Worm (Caenorhabditis elegans): ENCODE data around the gene C16C8.11.

The C16C8.11 gene

DNA sequence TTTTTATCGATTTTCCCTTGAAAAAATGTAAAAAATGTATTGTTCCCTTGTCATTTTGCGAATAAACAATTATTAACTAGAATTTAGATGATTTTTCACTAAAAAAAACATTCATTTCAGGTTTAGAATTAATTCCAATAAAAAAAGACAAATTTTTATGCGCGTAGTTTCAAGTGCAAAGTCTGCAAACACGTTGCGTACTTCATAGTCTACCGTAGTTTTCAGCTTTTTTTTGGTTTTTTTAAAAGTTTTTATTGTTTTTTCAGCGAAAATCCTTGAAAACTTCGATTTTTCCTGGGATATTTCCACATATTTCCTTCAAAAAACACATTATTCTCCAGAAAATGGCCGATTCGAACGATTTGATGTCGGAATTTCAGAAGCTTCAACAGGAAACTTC is at the start of gene C16C8.11:
Gene C16C8.11, plus strand, starts transcription at position 188 of the 400 bp plus-strand sequence.
- TF ChIP-seq ceh-13 (GFP tag; optimal IDR thresholded peaks at IDR 0.05) (no peak), aly-1 (tag; optimal IDR thresholded peaks at IDR 0.05) (no peak), tra-4 (tag; optimal IDR thresholded peaks at IDR 0.05) (no peak), B0310.2 (tag; optimal IDR thresholded peaks at IDR 0.05) (no peak), hnd-1 (tag; optimal IDR thresholded peaks at IDR 0.05) (no peak), flt-1 (GFP tag; IDR thresholded peaks at IDR 0.05) (no peak), pes-1 (GFP tag; IDR thresholded peaks at IDR 0.05) (no peak), sea-1 (GFP tag; conservative IDR thresholded peaks at IDR 0.05) (no peak), ets-7 (tag; optimal IDR thresholded peaks at IDR 0.05) (no peak), ceh-36 (tag; optimal IDR thresholded peaks at IDR 0.05) (no peak), scrt-1 (GFP tag; IDR thresholded peaks at IDR 0.05) (no peak), hmg-4 (GFP tag; optimal IDR thresholded peaks at IDR 0.05) (no peak), hmbx-1 (tag; optimal IDR thresholded peaks at IDR 0.05) (no peak)

DNA sequence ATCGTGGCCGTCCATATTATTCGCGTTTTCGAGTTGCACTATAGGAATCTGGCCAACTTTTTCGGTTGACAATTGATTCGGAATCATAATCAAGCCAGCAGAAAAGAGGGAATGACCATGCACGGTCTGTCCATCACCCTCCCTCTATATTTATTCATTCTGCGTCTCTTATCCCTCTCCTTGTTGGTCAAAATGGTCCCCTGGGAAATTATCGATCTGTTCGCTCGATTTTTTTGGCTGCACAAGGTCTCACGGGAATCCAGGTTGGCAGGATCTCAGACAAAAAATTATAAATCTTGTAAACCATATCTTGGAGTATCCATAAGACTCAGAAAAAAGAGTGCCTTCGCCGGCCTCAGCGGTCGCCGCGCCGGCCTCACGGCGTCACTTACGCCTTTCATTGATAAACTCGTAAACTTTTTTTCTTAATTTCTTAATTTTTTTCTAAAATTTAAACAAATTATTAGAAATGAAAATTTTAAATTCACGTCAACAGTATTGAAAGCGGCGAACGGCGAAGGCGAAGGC is 39.1 kb upstream of the C16C8.11 start, which contains the start of the genes F18A12.7 and F18A12.2:
Gene F18A12.7, minus strand, starts transcription at position 101 of the 528 bp plus-strand sequence.
Gene F18A12.2, plus strand, starts transcription at position 478 of the 528 bp plus-strand sequence.
- TF ChIP-seq tra-4 (tag; optimal IDR thresholded peaks at IDR 0.05): no peak
- no peak for TF ChIP-seq hmbx-1 (tag; optimal IDR thresholded peaks at IDR 0.05)
- no peak for TF ChIP-seq scrt-1 (GFP tag; IDR thresholded peaks at IDR 0.05)
- no peak for TF ChIP-seq F13C5.2 (tag; optimal IDR thresholded peaks at IDR 0.05)
- TF ChIP-seq ets-7 (tag; optimal IDR thresholded peaks at IDR 0.05): no peak
- no peak for TF ChIP-seq aly-1 (tag; optimal IDR thresholded peaks at IDR 0.05)
- TF ChIP-seq tbx-37 (GFP tag; conservative IDR thresholded peaks at IDR 0.05): no peak
- TF ChIP-seq flt-1 (GFP tag; IDR thresholded peaks at IDR 0.05): no peak
- TF ChIP-seq B0310.2 (tag; optimal IDR thresholded peaks at IDR 0.05): no peak
- no peak for TF ChIP-seq hmg-4 (GFP tag; optimal IDR thresholded peaks at IDR 0.05)
- TF ChIP-seq hnd-1 (tag; optimal IDR thresholded peaks at IDR 0.05): no peak
- no peak for TF ChIP-seq tbx-11 (GFP tag; IDR thresholded peaks at IDR 0.05)
- no peak for TF ChIP-seq pes-1 (GFP tag; IDR thresholded peaks at IDR 0.05)
- TF ChIP-seq ceh-13 (GFP tag; optimal IDR thresholded peaks at IDR 0.05): no peak
- TF ChIP-seq ama-1 (optimal IDR thresholded peaks at IDR 0.05): no peak
- TF ChIP-seq ceh-36 (tag; optimal IDR thresholded peaks at IDR 0.05): no peak
- TF ChIP-seq sea-1 (GFP tag; conservative IDR thresholded peaks at IDR 0.05): no peak

DNA sequence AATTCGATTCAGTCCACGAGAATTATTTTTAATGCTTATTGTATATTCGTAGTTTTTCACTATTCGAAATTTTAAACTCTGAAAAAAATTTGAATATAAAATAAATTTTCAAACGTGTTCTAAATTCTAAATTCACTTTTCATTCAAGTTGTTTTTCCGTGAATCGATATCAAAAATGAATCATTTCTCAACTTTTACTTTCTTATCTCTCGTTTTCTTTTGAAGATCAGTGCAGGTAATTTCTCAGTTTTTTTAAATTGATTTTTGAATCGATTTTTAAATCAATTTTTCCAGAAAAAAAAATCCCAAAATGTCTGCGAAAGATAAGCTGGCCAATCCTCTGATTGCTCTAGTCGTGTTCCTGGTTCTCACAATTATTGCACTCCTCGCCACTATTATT is 37.0 kb upstream of the C16C8.11 start, which contains the start of gene nep-6:
Gene nep-6, plus strand, starts transcription at position 301 of the 400 bp plus-strand sequence.
- TF ChIP-seq hmg-4 (GFP tag; optimal IDR thresholded peaks at IDR 0.05): no peak
- TF ChIP-seq ceh-13 (GFP tag; optimal IDR thresholded peaks at IDR 0.05): no peak
- TF ChIP-seq hmbx-1 (tag; optimal IDR thresholded peaks at IDR 0.05): no peak
- TF ChIP-seq tbx-11 (GFP tag; IDR thresholded peaks at IDR 0.05): no peak
- TF ChIP-seq ama-1 (optimal IDR thresholded peaks at IDR 0.05): no peak
- no peak for TF ChIP-seq sea-1 (GFP tag; conservative IDR thresholded peaks at IDR 0.05)
- no peak for TF ChIP-seq aly-1 (tag; optimal IDR thresholded peaks at IDR 0.05)
- no peak for TF ChIP-seq ceh-36 (tag; optimal IDR thresholded peaks at IDR 0.05)
- TF ChIP-seq scrt-1 (GFP tag; IDR thresholded peaks at IDR 0.05): no peak

DNA sequence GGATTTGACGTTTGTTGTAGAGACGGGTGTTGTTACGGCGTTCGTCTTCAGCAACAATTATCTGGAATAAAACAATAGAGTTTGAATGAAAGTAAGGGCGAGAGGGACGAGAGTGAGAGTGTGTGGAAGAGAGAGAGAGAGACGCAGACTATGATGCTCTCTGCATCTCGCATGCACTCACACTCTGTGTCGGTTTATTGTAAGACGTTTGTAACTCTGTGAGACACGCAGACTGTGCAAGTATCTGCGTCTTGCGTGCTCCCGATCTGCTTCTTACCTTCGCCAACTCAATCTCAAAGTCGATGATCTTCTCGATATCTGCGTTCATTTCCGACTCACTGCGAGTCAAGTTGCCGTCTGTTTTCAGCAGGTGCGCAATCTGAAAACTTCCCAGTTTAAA is 30.6 kb upstream of the C16C8.11 start:
- TF ChIP-seq ama-1 (optimal IDR thresholded peaks at IDR 0.05) (no peak), aly-1 (tag; optimal IDR thresholded peaks at IDR 0.05) (no peak), tbx-37 (GFP tag; conservative IDR thresholded peaks at IDR 0.05) (no peak), sea-1 (GFP tag; conservative IDR thresholded peaks at IDR 0.05) (no peak), hnd-1 (tag; optimal IDR thresholded peaks at IDR 0.05) (no peak), ceh-36 (tag; optimal IDR thresholded peaks at IDR 0.05) (no peak), tra-4 (tag; optimal IDR thresholded peaks at IDR 0.05) (no peak), hmbx-1 (tag; optimal IDR thresholded peaks at IDR 0.05) (no peak), pes-1 (GFP tag; IDR thresholded peaks at IDR 0.05) (no peak), flt-1 (GFP tag; IDR thresholded peaks at IDR 0.05) (no peak)

DNA sequence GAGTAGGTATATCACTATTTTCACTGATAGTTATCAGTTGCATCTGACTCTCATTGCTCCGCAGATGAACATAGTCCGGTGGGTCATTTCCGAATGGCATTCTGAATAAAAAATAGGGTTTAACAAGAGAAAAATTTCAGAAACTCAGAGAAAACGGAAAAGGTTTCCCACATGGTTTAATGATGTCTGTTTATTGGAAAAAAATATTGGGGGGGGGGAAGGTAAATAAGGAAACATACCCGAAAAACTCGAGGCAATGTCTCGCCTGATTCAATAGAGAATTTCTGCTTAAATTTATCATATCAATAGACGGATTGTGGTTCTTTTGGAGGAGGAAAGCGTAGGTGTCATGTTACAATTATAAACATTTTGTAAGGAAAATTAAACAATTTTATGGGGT is 28.1 kb upstream of the C16C8.11 start, which contains the start of gene nep-11:
Gene nep-11, minus strand, starts transcription at position 101 of the 400 bp plus-strand sequence.
- no peak for TF ChIP-seq ets-7 (tag; optimal IDR thresholded peaks at IDR 0.05)
- no peak for TF ChIP-seq hmbx-1 (tag; optimal IDR thresholded peaks at IDR 0.05)
- no peak for TF ChIP-seq sea-1 (GFP tag; conservative IDR thresholded peaks at IDR 0.05)
- no peak for TF ChIP-seq B0310.2 (tag; optimal IDR thresholded peaks at IDR 0.05)
- no peak for TF ChIP-seq ceh-36 (tag; optimal IDR thresholded peaks at IDR 0.05)
- TF ChIP-seq flt-1 (GFP tag; IDR thresholded peaks at IDR 0.05): no peak
- no peak for TF ChIP-seq pes-1 (GFP tag; IDR thresholded peaks at IDR 0.05)
- no peak for TF ChIP-seq hmg-4 (GFP tag; optimal IDR thresholded peaks at IDR 0.05)
- no peak for TF ChIP-seq F13C5.2 (tag; optimal IDR thresholded peaks at IDR 0.05)
- TF ChIP-seq scrt-1 (GFP tag; IDR thresholded peaks at IDR 0.05): no peak
- TF ChIP-seq tra-4 (tag; optimal IDR thresholded peaks at IDR 0.05): no peak
- no peak for TF ChIP-seq hnd-1 (tag; optimal IDR thresholded peaks at IDR 0.05)
- no peak for TF ChIP-seq aly-1 (tag; optimal IDR thresholded peaks at IDR 0.05)

DNA sequence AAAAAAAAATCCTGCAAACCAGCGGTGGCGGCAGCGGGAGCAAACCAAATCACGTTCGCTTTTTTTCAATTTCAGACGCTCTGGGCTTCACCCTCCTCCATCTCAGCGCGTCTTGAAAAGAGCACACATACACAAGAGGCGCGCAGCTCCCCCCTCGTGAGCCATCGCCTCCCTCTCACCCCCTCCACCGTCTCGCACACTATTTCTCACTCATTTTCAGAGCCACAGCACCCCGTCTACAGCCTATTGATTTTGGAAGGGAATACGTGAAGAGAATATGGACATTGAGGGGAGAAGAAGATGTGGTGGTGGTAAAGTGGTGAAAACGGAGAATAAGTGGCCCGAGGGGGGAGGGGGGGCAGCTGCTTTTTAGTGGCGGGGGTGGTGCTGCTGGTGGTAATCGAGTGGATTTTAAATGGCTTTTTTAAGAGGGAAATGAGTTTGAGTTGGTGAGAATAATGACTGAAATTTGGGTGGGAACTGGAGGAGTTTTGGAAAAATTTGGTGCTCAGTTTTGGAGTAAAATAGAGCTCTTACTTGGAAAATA is 25.3 kb upstream of the C16C8.11 start:
- no peak for TF ChIP-seq F13C5.2 (tag; optimal IDR thresholded peaks at IDR 0.05)
- TF ChIP-seq tbx-37 (GFP tag; conservative IDR thresholded peaks at IDR 0.05): no peak
- TF ChIP-seq scrt-1 (GFP tag; IDR thresholded peaks at IDR 0.05): no peak
- TF ChIP-seq aly-1 (tag; optimal IDR thresholded peaks at IDR 0.05): no peak
- TF ChIP-seq ets-7 (tag; optimal IDR thresholded peaks at IDR 0.05): no peak
- TF ChIP-seq hnd-1 (tag; optimal IDR thresholded peaks at IDR 0.05): no peak
- no peak for TF ChIP-seq tbx-11 (GFP tag; IDR thresholded peaks at IDR 0.05)
- TF ChIP-seq hmbx-1 (tag; optimal IDR thresholded peaks at IDR 0.05): no peak
- TF ChIP-seq sea-1 (GFP tag; conservative IDR thresholded peaks at IDR 0.05): no peak
- TF ChIP-seq tra-4 (tag; optimal IDR thresholded peaks at IDR 0.05): no peak
- TF ChIP-seq pes-1 (GFP tag; IDR thresholded peaks at IDR 0.05): no peak

DNA sequence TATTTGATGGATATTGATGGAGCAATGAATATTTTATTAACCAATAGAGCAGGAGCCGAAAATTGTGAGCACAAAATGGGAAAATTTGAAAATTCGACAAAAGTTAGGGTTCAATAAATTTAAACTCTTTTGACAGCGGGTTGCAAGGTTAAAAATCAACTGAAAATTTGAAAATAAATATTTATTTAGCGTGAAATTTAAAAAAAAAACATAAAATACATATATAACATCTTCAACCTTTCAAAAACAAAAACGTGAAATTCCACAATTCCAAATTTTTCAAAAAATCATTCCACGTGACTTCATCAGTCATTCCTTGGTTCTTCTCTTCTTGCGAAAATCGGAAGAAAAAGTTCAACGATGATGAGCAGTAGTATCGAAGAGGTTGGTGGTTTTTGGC is 24.1 kb upstream of the C16C8.11 start, which contains the start of gene C16C8.18:
Gene C16C8.18, plus strand, starts transcription at position 301 of the 400 bp plus-strand sequence.
- TF ChIP-seq ama-1 (optimal IDR thresholded peaks at IDR 0.05) (no peak), ceh-13 (GFP tag; optimal IDR thresholded peaks at IDR 0.05) (no peak), tbx-37 (GFP tag; conservative IDR thresholded peaks at IDR 0.05) (no peak), hnd-1 (tag; optimal IDR thresholded peaks at IDR 0.05) (no peak), hmbx-1 (tag; optimal IDR thresholded peaks at IDR 0.05) (no peak), sea-1 (GFP tag; conservative IDR thresholded peaks at IDR 0.05) (no peak), tbx-11 (GFP tag; IDR thresholded peaks at IDR 0.05) (no peak), hmg-4 (GFP tag; optimal IDR thresholded peaks at IDR 0.05) (no peak), aly-1 (tag; optimal IDR thresholded peaks at IDR 0.05) (no peak), flt-1 (GFP tag; IDR thresholded peaks at IDR 0.05) (no peak)

All from whole organism, early embryonic.